Worm (Caenorhabditis elegans) whole organism, L4/young adult: ENCODE measurements around the gene C06A8.6.

Experiments
- dao-5 ChIP-seq: sonication (generic microtip); optimal IDR thresholded peaks from 2 replicates; lab custom pipeline; 2016; ENCODE audit warnings: missing genotype, missing genetic modification characterization, moderate library complexity, missing compliant biosample characterization
- him-1 ChIP-seq: sonication (generic microtip); optimal IDR thresholded peaks from 2 replicates; lab custom pipeline; 2016; ENCODE audit warnings: missing genotype, missing genetic modification reagents, missing genetic modification characterization, missing compliant biosample characterization

ce11 chrII:7808153-7808552 lies 35.9 kb downstream of the C06A8.6 start:
- TF ChIP-seq him-1 (tag; lab: Kevin White, UChicago) (no peak), dao-5 (tag; lab: Kevin White, UChicago) (no peak)
